Fruit fly (Drosophila melanogaster) whole organism, embryonic: Measurements from ENCODE around the gene Sik2.

Experiments
- Abd-B ChIP-seq: fragments of 200-800 bp; sonication (Bioruptor generic); optimal IDR thresholded peaks from 2 replicates; lab custom pipeline; 2018; ENCODE audit warnings: missing biosample characterization, mild to moderate bottlenecking, missing genetic modification characterization, moderate library complexity
- CG10147 ChIP-seq: fragments of 200-800 bp; sonication (Bioruptor generic); optimal IDR thresholded peaks from 2 replicates; lab custom pipeline; 2019; ENCODE audit warnings: missing biosample characterization, mild to moderate bottlenecking, missing genetic modification characterization, moderate library complexity
- CG10274 ChIP-seq: fragments of 200-800 bp; sonication (Bioruptor generic); optimal IDR thresholded peaks from 3 replicates; lab custom pipeline; 2017; ENCODE audit warnings: missing biosample characterization, mild to moderate bottlenecking, missing genetic modification characterization
- CG10321 ChIP-seq: fragments of 200-800 bp; sonication (Bioruptor generic); IDR thresholded peaks from 2 replicates; pipeline ENCODE4 v1.3.6; 2022; ENCODE audit warnings: missing biosample characterization, missing genetic modification characterization
- CG10366 ChIP-seq: fragments of 200-800 bp; sonication (Bioruptor generic); IDR thresholded peaks from 2 replicates; pipeline ENCODE4 v1.3.6; 2022; ENCODE audit warnings: missing biosample characterization, missing genetic modification characterization
- CG11456 ChIP-seq: fragments of 200-800 bp; sonication (Bioruptor generic); IDR thresholded peaks from 3 replicates; pipeline ENCODE4 v1.3.6; 2022; ENCODE audit warnings: missing biosample characterization, missing genetic modification characterization
- CG11560 ChIP-seq: fragments of 200-800 bp; sonication (Bioruptor generic); IDR thresholded peaks from 3 replicates; pipeline ENCODE4 v1.3.6; 2022; ENCODE audit warnings: missing biosample characterization, missing genetic modification characterization
- CG12236 ChIP-seq: fragments of 200-800 bp; sonication (Bioruptor generic); optimal IDR thresholded peaks from 2 replicates; lab custom pipeline; 2016; ENCODE audit warnings: missing biosample characterization, missing genetic modification characterization
- CG12744 ChIP-seq: fragments of 200-800 bp; sonication (Bioruptor generic); optimal IDR thresholded peaks from 2 replicates; lab custom pipeline; 2016; ENCODE audit warnings: missing biosample characterization, missing genetic modification characterization
- CG13424 ChIP-seq: fragments of 200-800 bp; sonication (Bioruptor generic); optimal IDR thresholded peaks from 2 replicates; lab custom pipeline; 2019; ENCODE audit warnings: missing biosample characterization, mild to moderate bottlenecking, missing genetic modification characterization, moderate library complexity
- CG14014 ChIP-seq: fragments of 200-800 bp; sonication (Bioruptor generic); IDR thresholded peaks from 2 replicates; pipeline ENCODE4 v1.3.6; 2022; ENCODE audit warnings: missing biosample characterization, missing genetic modification characterization
- CG14860 ChIP-seq: fragments of 200-800 bp; sonication (Bioruptor generic); IDR thresholded peaks from 3 replicates; pipeline ENCODE4 v1.3.6; 2022; ENCODE audit warnings: missing biosample characterization, missing genetic modification characterization; ENCODE audit not compliant: partially characterized antibody
- CG14965 ChIP-seq: fragments of 200-800 bp; sonication (Bioruptor generic); optimal IDR thresholded peaks from 2 replicates; lab custom pipeline; 2016; ENCODE audit warnings: missing biosample characterization, missing genetic modification characterization, borderline replicate concordance
- CG1529 ChIP-seq: fragments of 200-800 bp; sonication (Bioruptor generic); optimal IDR thresholded peaks from 3 replicates; lab custom pipeline; 2018; ENCODE audit warnings: missing biosample characterization, missing genetic modification characterization
- CG17186 ChIP-seq: fragments of 200-800 bp; sonication (Bioruptor generic); optimal IDR thresholded peaks from 3 replicates; lab custom pipeline; 2017; ENCODE audit warnings: missing biosample characterization, missing genetic modification reagents, missing genetic modification characterization
- CG17568 ChIP-seq: fragments of 200-800 bp; sonication (Bioruptor generic); optimal IDR thresholded peaks from 2 replicates; lab custom pipeline; 2018; ENCODE audit warnings: missing biosample characterization, mild to moderate bottlenecking, missing genetic modification characterization, moderate library complexity
- CG18262 ChIP-seq: fragments of 200-800 bp; optimal IDR thresholded peaks from 3 replicates; lab custom pipeline; 2019; ENCODE audit warnings: missing biosample characterization, mild to moderate bottlenecking, missing genetic modification characterization, moderate library complexity
- CG18764 ChIP-seq: fragments of 200-800 bp; sonication (Bioruptor generic); optimal IDR thresholded peaks from 3 replicates; lab custom pipeline; 2016; ENCODE audit warnings: missing biosample characterization, missing genetic modification characterization
- CG4424 ChIP-seq: fragments of 200-800 bp; sonication (Bioruptor generic); optimal IDR thresholded peaks from 3 replicates; lab custom pipeline; 2016; ENCODE audit warnings: missing biosample characterization, missing genetic modification characterization
- CG6854 ChIP-seq: fragments of 200-800 bp; sonication (Bioruptor generic); optimal IDR thresholded peaks from 3 replicates; lab custom pipeline; 2017; ENCODE audit warnings: missing biosample characterization, mild to moderate bottlenecking, missing genetic modification characterization
- CG7963 ChIP-seq: fragments of 200-800 bp; sonication (Bioruptor generic); IDR thresholded peaks from 3 replicates; pipeline ENCODE4 v1.3.6; 2022; ENCODE audit warnings: missing biosample characterization, missing genetic modification characterization; ENCODE audit not compliant: partially characterized antibody
- CG9797 ChIP-seq: fragments of 200-800 bp; sonication (Bioruptor generic); optimal IDR thresholded peaks from 3 replicates; lab custom pipeline; 2018; ENCODE audit warnings: missing biosample characterization, mild to moderate bottlenecking, missing genetic modification characterization
- Dek ChIP-seq: fragments of 200-800 bp; sonication (Bioruptor generic); optimal IDR thresholded peaks from 3 replicates; lab custom pipeline; 2019; ENCODE audit warnings: missing biosample characterization, mild to moderate bottlenecking, missing genetic modification characterization, moderate library complexity
- Doc2 ChIP-seq: fragments of 200-800 bp; sonication (Bioruptor generic); IDR thresholded peaks from 2 replicates; pipeline ENCODE4 v1.3.6; 2022; ENCODE audit warnings: missing biosample characterization, missing genetic modification characterization
- Doc3 ChIP-seq: fragments of 200-800 bp; sonication (Bioruptor generic); IDR thresholded peaks from 3 replicates; pipeline ENCODE4 v1.3.6; 2022; ENCODE audit warnings: missing biosample characterization, missing genetic modification characterization; ENCODE audit not compliant: partially characterized antibody
- Gsc ChIP-seq: fragments of 200-800 bp; sonication (Bioruptor generic); IDR thresholded peaks from 2 replicates; pipeline ENCODE4 v1.3.6; 2022; ENCODE audit warnings: missing biosample characterization, missing genetic modification characterization
- Myb ChIP-seq: fragments of 200-800 bp; sonication (Bioruptor generic); optimal IDR thresholded peaks from 2 replicates; lab custom pipeline; 2016; ENCODE audit warnings: missing biosample characterization, missing genetic modification characterization
- NC2β ChIP-seq: fragments of 200-800 bp; sonication (Bioruptor generic); optimal IDR thresholded peaks from 2 replicates; lab custom pipeline; 2016; ENCODE audit warnings: missing biosample characterization, missing genetic modification characterization
- NFAT ChIP-seq: fragments of 200-800 bp; sonication (Bioruptor generic); IDR thresholded peaks from 2 replicates; pipeline ENCODE4 v1.3.6; 2022; ENCODE audit warnings: missing biosample characterization, missing genetic modification characterization
- Neu2 ChIP-seq: fragments of 200-800 bp; sonication (Bioruptor generic); optimal IDR thresholded peaks from 3 replicates; lab custom pipeline; 2016; ENCODE audit warnings: missing biosample characterization, missing genetic modification characterization, borderline replicate concordance
- YL-1 ChIP-seq: fragments of 200-800 bp; sonication (Bioruptor generic); optimal IDR thresholded peaks from 3 replicates; lab custom pipeline; 2017; ENCODE audit warnings: missing biosample characterization, mild to moderate bottlenecking, missing genetic modification characterization
- ap ChIP-seq: fragments of 200-800 bp; sonication (Bioruptor generic); IDR thresholded peaks from 2 replicates; pipeline ENCODE4 v1.3.6; 2022; ENCODE audit warnings: missing biosample characterization, missing genetic modification characterization
- ara ChIP-seq: fragments of 200-800 bp; sonication (Bioruptor generic); IDR thresholded peaks from 2 replicates; pipeline ENCODE4 v1.3.6; 2022; ENCODE audit warnings: missing biosample characterization, missing genetic modification characterization
- ase ChIP-seq: fragments of 200-800 bp; sonication (Bioruptor generic); IDR thresholded peaks from 3 replicates; pipeline ENCODE4 v1.3.6; 2022; ENCODE audit warnings: missing biosample characterization, missing genetic modification characterization
- ato ChIP-seq: fragments of 200-800 bp; sonication (Bioruptor generic); IDR thresholded peaks from 2 replicates; pipeline ENCODE4 v1.3.6; 2022; ENCODE audit warnings: missing biosample characterization, missing genetic modification characterization; ENCODE audit not compliant: partially characterized antibody
- az2 ChIP-seq: fragments of 200-800 bp; sonication (Bioruptor generic); optimal IDR thresholded peaks from 3 replicates; lab custom pipeline; 2016; ENCODE audit warnings: missing biosample characterization, missing genetic modification characterization
- bcd ChIP-seq: fragments of 200-800 bp; sonication (Bioruptor generic); optimal IDR thresholded peaks from 2 replicates; lab custom pipeline; 2017; ENCODE audit warnings: missing biosample characterization, mild to moderate bottlenecking, missing genetic modification characterization
- chif ChIP-seq, 2 experiments: fragments of 200-800 bp; sonication (Bioruptor generic); optimal IDR thresholded peaks; 3 replicates each; lab custom pipeline; 2016; ENCODE audit warnings: missing biosample characterization in 2 of 2, missing genetic modification characterization in 2 of 2
- chm ChIP-seq: fragments of 200-800 bp; sonication (Bioruptor generic); IDR thresholded peaks from 2 replicates; pipeline ENCODE4 v1.3.6; 2022; ENCODE audit warnings: missing biosample characterization, missing genetic modification characterization
- danr ChIP-seq: fragments of 200-800 bp; sonication (Bioruptor generic); IDR thresholded peaks from 2 replicates; pipeline ENCODE4 v1.3.6; 2022; ENCODE audit warnings: missing biosample characterization, missing genetic modification characterization
- esg ChIP-seq: fragments of 200-800 bp; sonication (Bioruptor generic); conservative IDR thresholded peaks from 2 replicates; pipeline ENCODE4 v1.3.6; 2022; ENCODE audit warnings: missing biosample characterization, missing genetic modification characterization
- exex ChIP-seq: fragments of 200-800 bp; sonication (Bioruptor generic); optimal IDR thresholded peaks from 4 replicates; lab custom pipeline; 2018; ENCODE audit warnings: missing biosample characterization, mild to moderate bottlenecking, missing genetic modification characterization, moderate library complexity
- gt ChIP-seq: fragments of 200-800 bp; sonication (Bioruptor generic); IDR thresholded peaks from 2 replicates; pipeline ENCODE4 v1.3.6; 2022; ENCODE audit warnings: missing biosample characterization, missing genetic modification characterization
- hkb ChIP-seq, 2 experiments: fragments of 200-800 bp in 1 of 2; fragments of >200 bp in 1 of 2; sonication (Bioruptor generic) in 1 of 2; IDR thresholded peaks in 1 of 2; optimal IDR thresholded peaks in 1 of 2; 2 replicates each; pipeline versions ENCODE4 v1.3.6 to Lab custom; 2017 to 2022; ENCODE audit warnings: missing biosample characterization in 1 of 2, missing genetic modification characterization in 1 of 2
- luna ChIP-seq: fragments of 200-800 bp; sonication (Bioruptor generic); optimal IDR thresholded peaks from 2 replicates; lab custom pipeline; 2016; ENCODE audit warnings: missing biosample characterization, missing genetic modification characterization
- nerfin-2 ChIP-seq: fragments of 200-800 bp; sonication (Bioruptor generic); IDR thresholded peaks from 2 replicates; pipeline ENCODE4 v1.3.6; 2022; ENCODE audit warnings: missing biosample characterization, missing genetic modification characterization; ENCODE audit not compliant: partially characterized antibody
- nom ChIP-seq: fragments of 200-800 bp; sonication (Bioruptor generic); optimal IDR thresholded peaks from 2 replicates; lab custom pipeline; 2017; ENCODE audit warnings: missing biosample characterization, missing genetic modification characterization, mild to moderate bottlenecking, moderate library complexity, missing genetic modification reagents
- phol ChIP-seq: fragments of 200-800 bp; sonication (Bioruptor generic); optimal IDR thresholded peaks from 3 replicates; lab custom pipeline; 2018; ENCODE audit warnings: missing biosample characterization, mild to moderate bottlenecking, missing genetic modification characterization, moderate library complexity
- ranshi ChIP-seq: fragments of 200-800 bp; sonication (Bioruptor generic); IDR thresholded peaks from 2 replicates; pipeline ENCODE4 v1.3.6; 2022; ENCODE audit warnings: missing biosample characterization, missing genetic modification characterization
- ro ChIP-seq: fragments of 200-800 bp; sonication (Bioruptor generic); IDR thresholded peaks from 2 replicates; pipeline ENCODE4 v1.3.6; 2022; ENCODE audit warnings: missing biosample characterization, missing genetic modification characterization
- vnd ChIP-seq: fragments of 200-800 bp; sonication (Bioruptor generic); IDR thresholded peaks from 3 replicates; pipeline ENCODE4 v1.3.6; 2022; ENCODE audit warnings: missing biosample characterization, missing genetic modification characterization; ENCODE audit not compliant: partially characterized antibody

Gene Sik2

DNA sequence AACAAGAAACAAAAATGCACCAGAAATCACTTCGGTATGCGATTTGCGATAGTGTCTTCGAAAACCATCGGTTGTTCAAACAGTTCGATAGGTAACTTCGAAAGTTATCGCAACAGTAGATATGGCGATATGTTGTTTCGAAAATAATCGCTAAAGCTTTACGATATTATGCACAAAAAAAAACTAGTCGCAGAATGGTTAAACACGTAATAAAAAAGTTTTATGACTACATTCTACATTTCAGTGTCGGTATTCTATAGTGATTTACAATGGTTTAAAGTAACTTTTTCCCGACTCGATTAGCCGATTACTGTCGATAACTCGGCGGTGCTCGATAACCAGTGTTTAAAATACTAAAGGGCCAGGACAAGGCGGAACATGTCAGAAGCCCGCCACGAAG lies 3.4 kb upstream of the Sik2 start, which contains the start of gene CG4281 (continued):
- no peak for TF ChIP-seq bcd (GFP tag; lab: Kevin White, UChicago)
- TF ChIP-seq CG13424 (tag; lab: Kevin White, UChicago) = no peak
- TF ChIP-seq CG11456 (GFP tag; lab: Robert Waterston, UW) = no peak
- peak; percentile 46 for TF ChIP-seq phol (tag; lab: Kevin White, UChicago)
- no peak for TF ChIP-seq CG10147 (GFP tag; lab: Kevin White, UChicago)
- no peak for TF ChIP-seq hkb (optimal IDR thresholded peaks at IDR 0.05; lab: Kevin White, UChicago)
- TF ChIP-seq hkb (GFP tag; IDR thresholded peaks at IDR 0.05; lab: Robert Waterston, UW) = no peak
- no peak for TF ChIP-seq NC2β
- TF ChIP-seq CG18764 (GFP tag; lab: Kevin White, UChicago) = no peak
- TF ChIP-seq esg = no peak
- TF ChIP-seq CG7963 (GFP tag; lab: Robert Waterston, UW) = peak; percentile 87
- TF ChIP-seq Doc2 (GFP tag; lab: Robert Waterston, UW) = no peak
- TF ChIP-seq danr (GFP tag; lab: Robert Waterston, UW) = no peak
- no peak for TF ChIP-seq chm (GFP tag; lab: Robert Waterston, UW)
- no peak for TF ChIP-seq az2 (GFP tag; lab: Kevin White, UChicago)
- peak; percentile 80 for TF ChIP-seq nerfin-2 (GFP tag; lab: Robert Waterston, UW)
- TF ChIP-seq ara = no peak
- peak; percentile 95 for TF ChIP-seq Doc3 (GFP tag; lab: Robert Waterston, UW)
- TF ChIP-seq NFAT (GFP tag; lab: Robert Waterston, UW) = no peak
- peak; percentile 1 for TF ChIP-seq CG17186
- TF ChIP-seq CG9797 (GFP tag; lab: Kevin White, UChicago) = peak; percentile 22
- no peak for TF ChIP-seq ranshi (GFP tag; lab: Robert Waterston, UW)
- no peak for TF ChIP-seq CG10321 (GFP tag; lab: Robert Waterston, UW)
- peak; percentile 82 for TF ChIP-seq ato (GFP tag; lab: Robert Waterston, UW)
- no peak for TF ChIP-seq CG4424 (GFP tag; lab: Kevin White, UChicago)
- TF ChIP-seq CG1529 = no peak
- no peak for TF ChIP-seq CG6854 (GFP tag; lab: Kevin White, UChicago)
- TF ChIP-seq ro = no peak
- no peak for TF ChIP-seq ase
- TF ChIP-seq exex = no peak
- no peak for TF ChIP-seq ap (GFP tag; lab: Robert Waterston, UW)
- TF ChIP-seq CG14860 = peak; percentile 96
- TF ChIP-seq Gsc = no peak
- TF ChIP-seq CG11560 (tag; lab: Robert Waterston, UW) = no peak
- TF ChIP-seq CG14014 = no peak
- no peak for TF ChIP-seq Neu2 (GFP tag; lab: Kevin White, UChicago)
- no peak for TF ChIP-seq Abd-B (GFP tag; lab: Kevin White, UChicago)
- TF ChIP-seq luna (GFP tag; lab: Kevin White, UChicago) = no peak
- no peak for TF ChIP-seq nom
- TF ChIP-seq CG10366 (GFP tag; lab: Robert Waterston, UW) = no peak
- peak; percentile 91 for TF ChIP-seq vnd (GFP tag; lab: Robert Waterston, UW)
- peak; percentile 27 for TF ChIP-seq YL-1 (GFP tag; lab: Kevin White, UChicago)
- TF ChIP-seq CG14965 = no peak
- no peak for TF ChIP-seq CG12236 (GFP tag; lab: Kevin White, UChicago)
- TF ChIP-seq gt (GFP tag; lab: Robert Waterston, UW) = no peak
- no peak for TF ChIP-seq CG10274 (GFP tag; lab: Kevin White, UChicago)
- no peak for TF ChIP-seq Dek (tag; lab: Kevin White, UChicago)
- TF ChIP-seq CG18262 (tag; lab: Kevin White, UChicago) = no peak
- TF ChIP-seq chif (GFP tag; optimal IDR thresholded peaks at IDR 0.05; lab: Kevin White, UChicago) = no peak
- TF ChIP-seq Myb (GFP tag; lab: Kevin White, UChicago) = peak; percentile 32
- no peak for TF ChIP-seq CG17568 (GFP tag; lab: Kevin White, UChicago)
- no peak for TF ChIP-seq CG12744 (GFP tag; lab: Kevin White, UChicago)
